Worm (Caenorhabditis elegans): ENCODE measurements around the gene C07C7.1.
A peak's percentile ranks its signal among the peaks of the same experiment; 100 is the strongest.

Gene C07C7.1

DNA sequence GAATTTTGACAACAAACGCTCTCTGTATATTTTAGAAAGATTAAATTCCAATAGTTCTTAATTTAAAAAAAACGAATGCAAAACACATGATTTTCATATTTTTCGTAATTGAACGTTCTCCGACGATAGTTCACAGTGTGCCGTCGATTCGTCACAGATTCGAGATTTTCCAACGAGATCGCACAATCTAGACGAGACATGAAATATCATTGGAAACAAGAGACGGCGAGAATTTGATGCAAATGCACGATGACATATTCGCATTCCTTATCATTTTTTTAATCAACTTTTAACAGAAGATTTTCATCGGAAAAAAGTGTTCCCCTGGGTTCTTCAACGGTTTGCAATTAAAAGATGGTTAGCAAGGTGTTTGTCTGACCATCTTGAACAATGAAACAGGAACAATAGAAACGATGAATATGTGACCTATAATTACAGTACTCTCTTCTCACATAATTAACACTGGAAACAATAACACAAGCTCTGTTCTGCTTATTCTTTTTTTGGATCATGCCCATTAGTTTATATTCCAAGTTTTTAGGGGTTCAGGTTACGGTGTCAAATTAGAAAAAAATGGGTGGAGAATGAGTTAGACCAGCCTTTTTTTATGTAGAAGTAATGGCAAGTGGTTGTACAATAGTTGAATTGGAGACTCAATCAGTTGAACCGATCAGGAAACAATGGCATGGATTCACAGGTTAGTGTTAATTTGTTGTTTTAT lies 47.9 kb downstream of the C07C7.1 start, which contains the start of gene Y11D7A.3:
Gene Y11D7A.3 (plus strand): TSS at position 671 of the 721 bp plus-strand sequence.
- TF ChIP-seq sma-9 (GFP tag; optimal IDR thresholded peaks at IDR 0.05) (peak; percentile 43), sma-9 (tag; optimal IDR thresholded peaks at IDR 0.05) (no peak), ama-1 (optimal IDR thresholded peaks at IDR 0.05) (no peak)
